Fruit fly (Drosophila melanogaster): Measurements from ENCODE around the gene Tgs1.

DNA sequence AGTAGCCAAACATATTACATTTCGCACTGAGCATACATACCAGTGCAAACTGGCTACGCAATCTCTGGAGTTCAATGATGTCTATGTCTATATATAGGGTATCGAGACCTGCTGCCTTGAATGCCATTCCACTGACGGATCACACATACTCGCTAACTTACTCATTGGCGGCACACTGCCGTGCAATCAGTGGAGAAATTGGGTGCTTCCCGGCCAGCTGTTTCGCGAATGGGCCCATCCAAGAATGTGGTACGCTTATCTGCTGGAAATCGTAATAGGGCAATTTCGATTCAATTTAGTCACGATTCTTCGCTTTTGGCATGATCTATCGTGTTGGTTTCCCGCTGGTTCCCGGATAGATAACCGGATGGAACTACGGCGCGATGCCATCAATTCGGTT lies 24.8 kb downstream of the Tgs1 start:
- no peak for TF ChIP-seq CG8478 (optimal IDR thresholded peaks at IDR 0.05)
- no peak for TF ChIP-seq CTCF (optimal IDR thresholded peaks at IDR 0.05)
